Worm (Caenorhabditis elegans) whole organism, mixed stage, embryonic: ENCODE measurements around the gene T24A6.20.
"Not testable (repeated sequence)": the region's sequence is repeated elsewhere in the genome, so short reads cannot be mapped to it uniquely, and the experiment has no call there.

ENCODE experiments used
- M03D4.4 ChIP-seq: sonication (generic microtip); optimal IDR thresholded peaks from 2 replicates; lab custom pipeline; 2017; ENCODE audit warnings: mild to moderate bottlenecking, missing genetic modification characterization, missing compliant biosample characterization
- blmp-1 ChIP-seq: fragments of 150-350 bp; optimal IDR thresholded peaks from 2 replicates; lab custom pipeline; 2014; ENCODE audit warnings: missing biosample characterization, missing genetic modification characterization
- ceh-39 ChIP-seq: fragments of 150-350 bp; optimal IDR thresholded peaks from 2 replicates; lab custom pipeline; 2014; ENCODE audit warnings: missing biosample characterization, missing genetic modification characterization
- ces-1 ChIP-seq: fragments of 150-350 bp; optimal IDR thresholded peaks from 2 replicates; lab custom pipeline; 2014; ENCODE audit warnings: missing biosample characterization, missing genetic modification reagents, missing genetic modification characterization
- cnd-1 ChIP-seq: fragments of 200-800 bp; sonication (Bioruptor generic); optimal IDR thresholded peaks from 2 replicates; lab custom pipeline; 2018; ENCODE audit warnings: mild to moderate bottlenecking, missing genetic modification characterization, missing compliant biosample characterization
- drap-1 ChIP-seq: fragments of 200-800 bp; sonication (Bioruptor generic); optimal IDR thresholded peaks from 3 replicates; lab custom pipeline; 2018; ENCODE audit warnings: mild to moderate bottlenecking, missing genetic modification characterization, missing compliant biosample characterization
- elt-3 ChIP-seq: fragments of 150-350 bp; optimal IDR thresholded peaks from 2 replicates; lab custom pipeline; 2014; ENCODE audit warnings: missing biosample characterization, missing genetic modification characterization
- ham-2 ChIP-seq: fragments of 200-800 bp; sonication (Bioruptor generic); optimal IDR thresholded peaks from 2 replicates; lab custom pipeline; 2018; ENCODE audit warnings: mild to moderate bottlenecking, missing genetic modification characterization, missing compliant biosample characterization
- lin-13 ChIP-seq: fragments of 150-350 bp; optimal IDR thresholded peaks from 2 replicates; lab custom pipeline; 2014; ENCODE audit warnings: missing biosample characterization, missing genetic modification characterization
- lsy-2 ChIP-seq: fragments of 150-350 bp; optimal IDR thresholded peaks from 2 replicates; lab custom pipeline; 2014; ENCODE audit warnings: missing biosample characterization, missing genetic modification characterization
- mab-5 ChIP-seq: fragments of 150-350 bp; optimal IDR thresholded peaks from 2 replicates; lab custom pipeline; 2014; ENCODE audit warnings: missing biosample characterization, missing genetic modification characterization
- mep-1 ChIP-seq: fragments of 150-350 bp; optimal IDR thresholded peaks from 2 replicates; lab custom pipeline; 2017; ENCODE audit warnings: missing biosample characterization, missing genetic modification reagents, missing genetic modification characterization, inconsistent platforms
- mls-2 ChIP-seq: sonication (generic microtip); optimal IDR thresholded peaks from 2 replicates; lab custom pipeline; 2016; ENCODE audit warnings: mild to moderate bottlenecking, missing genetic modification characterization, moderate library complexity, missing compliant biosample characterization
- nhr-12 ChIP-seq: fragments of 150-350 bp; optimal IDR thresholded peaks from 2 replicates; lab custom pipeline; 2014; ENCODE audit warnings: missing biosample characterization, missing genetic modification characterization
- nhr-237 ChIP-seq: fragments of 150-350 bp; optimal IDR thresholded peaks from 2 replicates; lab custom pipeline; 2014; ENCODE audit warnings: missing biosample characterization, missing genetic modification characterization
- nhr-28 ChIP-seq: fragments of 150-350 bp; optimal IDR thresholded peaks from 2 replicates; lab custom pipeline; 2014; ENCODE audit warnings: missing biosample characterization, missing genetic modification characterization
- nhr-76 ChIP-seq: sonication (generic microtip); optimal IDR thresholded peaks from 2 replicates; lab custom pipeline; 2017; ENCODE audit warnings: missing biosample characterization, missing genetic modification characterization
- pha-4 ChIP-seq: fragments of 150-350 bp; optimal IDR thresholded peaks from 2 replicates; lab custom pipeline; 2018; ENCODE audit warnings: missing biosample characterization, missing genetic modification reagents, missing genetic modification characterization
- unc-120 ChIP-seq: sonication (generic microtip); optimal IDR thresholded peaks from 2 replicates; lab custom pipeline; 2017; ENCODE audit warnings: missing genetic modification characterization, missing compliant biosample characterization; ENCODE audit not compliant: poor library complexity, severe bottlenecking
- unc-62 ChIP-seq: fragments of 150-350 bp; optimal IDR thresholded peaks from 2 replicates; lab custom pipeline; 2014; ENCODE audit warnings: missing biosample characterization, missing genetic modification reagents, missing genetic modification characterization
- zip-8 ChIP-seq: fragments of 150-350 bp; optimal IDR thresholded peaks from 2 replicates; lab custom pipeline; 2014; ENCODE audit warnings: missing biosample characterization, missing genetic modification characterization
- ztf-11 ChIP-seq: fragments of 150-350 bp; optimal IDR thresholded peaks from 2 replicates; lab custom pipeline; 2014; ENCODE audit warnings: missing biosample characterization, missing genetic modification characterization

T24A6.20 gene

DNA sequence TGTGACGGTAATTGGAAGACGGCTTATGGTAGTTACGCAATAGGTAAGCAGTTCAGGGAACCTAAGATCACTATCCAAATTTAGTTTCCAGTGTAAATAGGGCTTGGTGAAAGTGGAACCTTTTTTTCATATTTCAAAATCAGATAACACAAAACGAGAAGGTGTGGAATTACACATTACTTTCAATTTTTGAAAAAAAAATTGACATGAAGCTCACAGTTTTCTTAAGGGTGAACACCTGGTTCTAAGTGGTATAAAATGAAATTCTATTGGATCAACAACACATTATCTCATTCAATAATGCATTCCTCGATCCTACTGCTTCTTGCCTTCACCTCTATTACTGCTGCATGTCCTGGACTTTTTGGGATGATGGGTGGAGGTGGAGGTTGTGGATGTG lies 3.1 kb downstream of the T24A6.20 start, which contains the start of gene grl-30:
Gene grl-30, plus strand, starts transcription at position 301 of the 400 bp plus-strand sequence.
- TF ChIP-seq zip-8 (tag; lab: Kevin White, UChicago) (peak; percentile 20), nhr-237 (tag; lab: Kevin White, UChicago) (no peak)

DNA sequence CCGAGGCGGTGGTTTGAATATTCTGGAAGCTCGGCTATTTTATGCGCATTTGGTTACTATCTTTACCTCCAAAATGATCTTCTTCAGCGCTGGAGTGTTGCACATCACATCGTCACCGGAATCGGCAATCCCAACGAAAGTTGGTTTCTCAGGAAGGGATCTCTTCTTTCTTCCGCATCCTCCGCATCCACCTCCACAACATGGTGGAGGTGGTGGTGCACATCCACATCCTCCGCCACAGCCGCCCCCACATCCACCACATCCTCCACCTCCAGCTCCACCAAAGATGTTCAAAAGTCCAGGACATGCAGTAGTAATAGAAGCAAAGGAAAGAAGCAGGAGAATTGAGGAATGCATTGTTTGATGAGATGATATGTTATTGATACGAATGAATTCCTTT lies 4.5 kb downstream of the T24A6.20 start, which contains the start of gene grl-31:
Gene grl-31, minus strand, starts transcription at position 357 of the 400 bp plus-strand sequence.
- TF ChIP-seq cnd-1 (no peak), pha-4 (tag; lab: Kevin White, UChicago) (no peak), blmp-1 (tag; lab: Kevin White, UChicago) (no peak), mls-2 (tag; lab: Kevin White, UChicago) (no peak)

DNA sequence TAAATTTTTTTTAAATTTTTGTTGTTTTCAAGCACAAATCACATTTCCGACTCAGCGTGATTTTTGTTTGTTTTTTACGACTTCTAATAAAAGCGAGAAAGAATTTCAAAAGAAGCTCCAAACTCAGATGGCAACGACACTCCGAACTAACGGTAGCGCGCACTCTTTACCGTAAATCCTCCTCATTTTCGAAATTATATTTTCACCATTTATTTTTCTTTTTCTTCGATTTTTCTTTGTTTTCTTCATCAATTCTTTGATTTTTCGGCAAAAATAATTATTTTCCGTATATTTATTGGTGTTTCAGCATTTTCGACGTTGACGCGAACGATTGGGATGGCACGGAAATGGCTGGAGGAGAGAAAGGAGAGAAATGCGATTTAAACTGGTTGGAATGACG lies 5.8 kb downstream of the T24A6.20 start, which contains the start of gene T24A6.1:
Gene T24A6.1, plus strand, starts transcription at position 301 of the 400 bp plus-strand sequence.
- TF ChIP-seq ham-2 (GFP tag; lab: Kevin White, UChicago); blmp-1 (tag; lab: Kevin White, UChicago); pha-4 (tag; lab: Kevin White, UChicago): not testable (repeated sequence)

DNA sequence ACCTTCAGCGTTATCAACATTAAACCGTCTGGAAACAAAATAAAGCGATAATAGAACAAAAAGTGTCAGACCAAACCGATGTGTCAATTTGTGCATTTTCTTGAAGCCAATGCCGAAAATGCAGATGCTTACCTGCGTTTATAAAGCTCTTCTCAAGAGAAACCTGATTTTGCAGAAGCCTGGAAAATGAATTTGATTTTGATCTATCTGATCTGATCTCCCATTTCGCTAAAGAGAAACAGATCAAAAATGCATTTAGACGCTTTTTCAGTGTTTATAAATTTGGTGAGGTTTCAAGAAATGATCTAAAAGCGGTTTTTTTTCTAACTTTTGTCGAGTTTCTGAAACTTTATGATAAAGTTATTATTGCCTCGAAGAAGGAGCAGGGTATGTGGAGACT lies 9.9 kb downstream of the T24A6.20 start, which contains the start of gene T24A6.16:
Gene T24A6.16, minus strand, starts transcription at position 101 of the 400 bp plus-strand sequence.
- TF ChIP-seq elt-3 (tag; lab: Kevin White, UChicago); nhr-28; mep-1 (tag; lab: Kevin White, UChicago): not testable (repeated sequence)

- not testable (repeated sequence) for TF ChIP-seq nhr-12; M03D4.4 (tag; lab: Kevin White, UChicago); mab-5 (tag; lab: Kevin White, UChicago)
Measured at ce11 chrV:3564335-3564734, 11.4 kb downstream of the T24A6.20 start, which contains the start of gene T24A6.17. Gene T24A6.17, minus strand, starts transcription at chrV:3564435.

- not testable (repeated sequence) for TF ChIP-seq drap-1 (GFP tag; lab: Kevin White, UChicago); unc-120 (tag; lab: Kevin White, UChicago); ham-2 (GFP tag; lab: Kevin White, UChicago)
Measured at ce11 chrV:3570695-3571094, 17.8 kb downstream of the T24A6.20 start, which contains the start of gene F40C5.2. Gene F40C5.2, plus strand, starts transcription at chrV:3570995.

DNA sequence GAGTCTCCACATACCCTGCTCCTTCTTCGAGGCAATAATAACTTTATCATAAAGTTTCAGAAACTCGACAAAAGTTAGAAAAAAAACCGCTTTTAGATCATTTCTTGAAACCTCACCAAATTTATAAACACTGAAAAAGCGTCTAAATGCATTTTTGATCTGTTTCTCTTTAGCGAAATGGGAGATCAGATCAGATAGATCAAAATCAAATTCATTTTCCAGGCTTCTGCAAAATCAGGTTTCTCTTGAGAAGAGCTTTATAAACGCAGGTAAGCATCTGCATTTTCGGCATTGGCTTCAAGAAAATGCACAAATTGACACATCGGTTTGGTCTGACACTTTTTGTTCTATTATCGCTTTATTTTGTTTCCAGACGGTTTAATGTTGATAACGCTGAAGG lies 19.5 kb downstream of the T24A6.20 start, which contains the start of gene F40C5.1:
Gene F40C5.1, plus strand, starts transcription at position 301 of the 400 bp plus-strand sequence.
- not testable (repeated sequence) for TF ChIP-seq ceh-39, nhr-237, ztf-11 (tag; lab: Kevin White, UChicago)

DNA sequence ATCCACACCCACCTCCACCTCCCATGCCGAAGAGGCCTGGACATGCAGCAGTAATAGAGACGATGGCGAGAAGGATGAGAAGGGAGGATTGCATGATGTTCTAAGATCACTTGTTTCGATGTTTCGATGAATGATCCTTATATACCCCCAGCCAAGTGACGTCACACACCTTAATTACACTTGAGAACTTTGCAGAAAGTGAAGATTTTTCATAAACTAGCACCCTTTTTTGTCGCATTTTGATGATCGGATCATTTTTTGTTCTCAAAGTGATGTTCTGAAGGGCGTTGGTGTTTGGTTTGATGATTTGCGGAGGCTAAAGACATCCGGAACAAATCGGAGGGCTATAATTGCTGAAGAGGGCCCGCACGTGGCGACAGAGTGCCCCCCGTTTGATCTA lies 22.8 kb downstream of the T24A6.20 start, which contains the start of gene grl-27:
Gene grl-27, minus strand, starts transcription at position 101 of the 400 bp plus-strand sequence.
- no peak for TF ChIP-seq nhr-76
- TF ChIP-seq mls-2 (tag; lab: Kevin White, UChicago): no peak
- TF ChIP-seq lin-13 (tag; lab: Kevin White, UChicago): no peak
- TF ChIP-seq pha-4 (tag; lab: Kevin White, UChicago): no peak
- no peak for TF ChIP-seq unc-62 (GFP tag; lab: Kevin White, UChicago)
- TF ChIP-seq mab-5 (tag; lab: Kevin White, UChicago): no peak
- no peak for TF ChIP-seq drap-1 (GFP tag; lab: Kevin White, UChicago)
- no peak for TF ChIP-seq ceh-39 (tag; lab: Kevin White, UChicago)
- TF ChIP-seq ces-1: no peak
- no peak for TF ChIP-seq nhr-12

DNA sequence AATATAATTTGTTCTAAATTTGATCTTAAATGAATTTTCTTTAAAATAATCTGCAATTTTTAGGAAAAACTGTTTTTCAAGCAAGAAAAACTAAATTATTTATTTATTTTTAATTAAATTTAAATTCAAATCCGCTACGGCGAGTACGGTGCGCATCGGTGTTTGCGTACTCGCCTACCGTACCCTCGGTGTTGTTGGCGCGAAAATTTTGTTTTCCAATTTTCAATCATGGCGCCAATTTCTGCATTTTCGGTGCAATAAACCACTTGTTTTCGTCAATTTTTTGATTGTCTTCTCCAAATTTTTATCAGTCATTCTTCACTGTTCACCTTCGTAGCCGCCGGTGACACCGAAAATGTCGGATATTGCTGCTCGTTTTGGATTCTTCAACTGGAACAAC lies 25.9 kb downstream of the T24A6.20 start, which contains the start of gene pygl-1:
Gene pygl-1, plus strand, starts transcription at position 211 of the 400 bp plus-strand sequence.
- no peak for TF ChIP-seq nhr-28
- TF ChIP-seq lsy-2: peak; percentile 85
